Worm (Caenorhabditis elegans) whole organism, L2 larva: ENCODE measurements around the gene nlp-82.
A peak's percentile ranks its signal among the peaks of the same experiment; 100 is the strongest.

Source experiments
- ama-1 ChIP-seq: fragments of 150-350 bp; optimal IDR thresholded peaks from 2 replicates; lab custom pipeline; 2018; ENCODE audit warnings: inconsistent platforms
- fos-1 ChIP-seq: fragments of 150-350 bp; optimal IDR thresholded peaks from 2 replicates; lab custom pipeline; 2014; ENCODE audit warnings: missing biosample characterization, missing genetic modification characterization
- lsy-2 ChIP-seq, 2 experiments: fragments of 150-350 bp in 1 of 2; sonication (generic microtip) in 1 of 2; optimal IDR thresholded peaks; 2 replicates each; lab custom pipeline; 2014 to 2017; ENCODE audit warnings: missing biosample characterization in 2 of 2, missing genetic modification characterization in 2 of 2
- mdl-1 ChIP-seq, 2 experiments: fragments of 150-350 bp in 1 of 2; sonication (generic microtip) in 1 of 2; optimal IDR thresholded peaks; 2 replicates each; lab custom pipeline; 2017; ENCODE audit warnings: missing biosample characterization in 2 of 2, missing genetic modification characterization in 2 of 2
- nhr-11 ChIP-seq: fragments of 150-350 bp; optimal IDR thresholded peaks from 2 replicates; lab custom pipeline; 2014; ENCODE audit warnings: missing biosample characterization, missing genetic modification characterization
- nhr-237 ChIP-seq: fragments of 150-350 bp; optimal IDR thresholded peaks from 2 replicates; lab custom pipeline; 2014; ENCODE audit warnings: missing biosample characterization, missing genetic modification characterization
- snpc-4 ChIP-seq: fragments of 150-350 bp; optimal IDR thresholded peaks from 2 replicates; lab custom pipeline; 2014; ENCODE audit warnings: missing biosample characterization, missing genetic modification characterization

ce11 chrII:9211684-9212083 is 42.4 kb downstream of the nlp-82 start:
- TF ChIP-seq lsy-2 (tag; optimal IDR thresholded peaks at IDR 0.05; lab: Kevin White, UChicago) (peak in 1 of 2 experiments; percentile 62), nhr-11 (no peak), nhr-237 (tag; lab: Kevin White, UChicago) (no peak), mdl-1 (tag; optimal IDR thresholded peaks at IDR 0.05; lab: Kevin White, UChicago) (no peak), snpc-4 (tag; lab: Kevin White, UChicago) (peak; percentile 94), fos-1 (peak; percentile 11), ama-1 (lab: Kevin White, UChicago) (no peak)
